Comparison of ENCODE assay signal across 4 fruit fly cellular contexts in genomic region chrX:15867863-15868262, dm6.
A peak's percentile ranks its signal among the peaks of the same experiment; 100 is the strongest.
TF ChIP-seq lines count a peak whose summit lies in the region.

Gapdh2 (plus strand) TSS chrX:15868145.

TF ChIP-seq in whole organism, adult, 20 proteins besides CTCF, POLR2A, EP300 and RAD21 (continued from another document):
- TF ChIP-seq CG1620 (GFP tag; optimal IDR thresholded peaks at IDR 0.05; lab: Kevin White, UChicago) (peak; percentile 100), Hr96 (GFP tag; optimal IDR thresholded peaks at IDR 0.05; lab: Kevin White, UChicago) (peak; percentile 100)
TF ChIP-seq in whole organism, adult: peak in this region for 19.

TF ChIP-seq in whole organism, embryonic, 481 proteins besides CTCF, POLR2A, EP300 and RAD21 (continued from another document and continues in another):
- TF ChIP-seq CG17328 (GFP tag; IDR thresholded peaks at IDR 0.05; lab: Robert Waterston, UW) (peak; percentile 99), HLH4C (GFP tag; IDR thresholded peaks at IDR 0.05; lab: Robert Waterston, UW; ENCODE audit: partially characterized antibody) (no peak), HmgZ (tag; optimal IDR thresholded peaks at IDR 0.05; lab: Kevin White, UChicago) (peak; percentile 100), CG18764 (GFP tag; optimal IDR thresholded peaks at IDR 0.05; lab: Kevin White, UChicago) (peak; percentile 97), Bdp1 (GFP tag; optimal IDR thresholded peaks at IDR 0.05; lab: Kevin White, UChicago) (peak; percentile 92), Optix (GFP tag; IDR thresholded peaks at IDR 0.05; lab: Robert Waterston, UW) (no peak; the same call in 2 of the 3 replicates), CG15011 (GFP tag; optimal IDR thresholded peaks at IDR 0.05; lab: Kevin White, UChicago) (peak; percentile 99), ci (GFP tag; IDR thresholded peaks at IDR 0.05; lab: Robert Waterston, UW) (peak; percentile 100), CG6683 (GFP tag; optimal IDR thresholded peaks at IDR 0.05; lab: Kevin White, UChicago) (peak; percentile 99), tin (GFP tag; optimal IDR thresholded peaks at IDR 0.05; lab: Kevin White, UChicago) (peak; percentile 98), insv (GFP tag; optimal IDR thresholded peaks at IDR 0.05; lab: Kevin White, UChicago) (peak; percentile 14 to 91), BtbVII (GFP tag; optimal IDR thresholded peaks at IDR 0.05; lab: Kevin White, UChicago) (peak; percentile 100), jumu (GFP tag; optimal IDR thresholded peaks at IDR 0.05; lab: Kevin White, UChicago) (peak; percentile 90), CG4282 (GFP tag; optimal IDR thresholded peaks at IDR 0.05; lab: Kevin White, UChicago) (peak; percentile 86), Lim3 (GFP tag; IDR thresholded peaks at IDR 0.05; lab: Robert Waterston, UW) (peak; percentile 96; the same call in 1 of the 2 replicates), CG15696 (tag; optimal IDR thresholded peaks at IDR 0.05; lab: Kevin White, UChicago) (peak; percentile 93), D19A (tag; optimal IDR thresholded peaks at IDR 0.05; lab: Kevin White, UChicago) (peak; percentile 98), zf30C (GFP tag; optimal IDR thresholded peaks at IDR 0.05; lab: Kevin White, UChicago) (peak; percentile 79), wdn (GFP tag; IDR thresholded peaks at IDR 0.05; lab: Robert Waterston, UW) (peak; percentile 99), phol (tag; optimal IDR thresholded peaks at IDR 0.05; lab: Kevin White, UChicago) (peak; percentile 97), sima (GFP tag; optimal IDR thresholded peaks at IDR 0.05; lab: Kevin White, UChicago) (peak; percentile 93), tgo (GFP tag; IDR thresholded peaks at IDR 0.05; lab: Robert Waterston, UW) (peak; percentile 99), CG1602 (GFP tag; optimal IDR thresholded peaks at IDR 0.05; lab: Kevin White, UChicago) (peak; percentile 98), ems (GFP tag; optimal IDR thresholded peaks at IDR 0.05; lab: Kevin White, UChicago) (peak; percentile 98), Hand (GFP tag; optimal IDR thresholded peaks at IDR 0.05; lab: Kevin White, UChicago) (peak; percentile 100), Spps (tag; optimal IDR thresholded peaks at IDR 0.05; lab: Kevin White, UChicago) (peak; percentile 96), CG9437 (GFP tag; optimal IDR thresholded peaks at IDR 0.05; lab: Kevin White, UChicago) (peak; percentile 96), ap (GFP tag; IDR thresholded peaks at IDR 0.05; lab: Robert Waterston, UW) (peak; percentile 98), CkIIα-i1 (GFP tag; IDR thresholded peaks at IDR 0.05; lab: Robert Waterston, UW) (peak; percentile 95), Poxn (GFP tag; IDR thresholded peaks at IDR 0.05; lab: Robert Waterston, UW) (peak; percentile 96), Mes4 (GFP tag; optimal IDR thresholded peaks at IDR 0.05; lab: Kevin White, UChicago) (peak; percentile 94), Asciz (GFP tag; optimal IDR thresholded peaks at IDR 0.05; lab: Kevin White, UChicago) (peak; percentile 99), CG11093 (GFP tag; IDR thresholded peaks at IDR 0.05; lab: Robert Waterston, UW) (peak; percentile 96), Tbp (GFP tag; optimal IDR thresholded peaks at IDR 0.05; lab: Kevin White, UChicago) (no peak), Atf3 (GFP tag; optimal IDR thresholded peaks at IDR 0.05; lab: Kevin White, UChicago) (peak; percentile 91), nerfin-1 (tag; optimal IDR thresholded peaks at IDR 0.05; lab: Kevin White, UChicago) (peak; percentile 99), CG15269 (tag; optimal IDR thresholded peaks at IDR 0.05; lab: Kevin White, UChicago) (peak; percentile 100), run (tag; optimal IDR thresholded peaks at IDR 0.05; lab: Kevin White, UChicago) (peak; percentile 100), CG10274 (GFP tag; optimal IDR thresholded peaks at IDR 0.05; lab: Kevin White, UChicago) (peak; percentile 95), CG3995 (GFP tag; optimal IDR thresholded peaks at IDR 0.05; lab: Kevin White, UChicago) (peak; percentile 87), NC2α (GFP tag; optimal IDR thresholded peaks at IDR 0.05; lab: Kevin White, UChicago) (peak; percentile 90), vvl (GFP tag; IDR thresholded peaks at IDR 0.05; lab: Robert Waterston, UW) (peak; percentile 100), odd (GFP tag; optimal IDR thresholded peaks at IDR 0.05; lab: Kevin White, UChicago) (peak; percentile 100)

TF ChIP-seq in whole organism, prepupa, 60 proteins besides CTCF, POLR2A, EP300 and RAD21 (continued from another document):
- peak; percentile 100 for TF ChIP-seq CG6792 (GFP tag; optimal IDR thresholded peaks at IDR 0.05; lab: Kevin White, UChicago)
- peak; percentile 97 to 99 for TF ChIP-seq salr (GFP tag; optimal IDR thresholded peaks at IDR 0.05; lab: Kevin White, UChicago)
- TF ChIP-seq CG6276 (GFP tag; optimal IDR thresholded peaks at IDR 0.05; lab: Kevin White, UChicago), result peak; percentile 100
- peak; percentile 99 for TF ChIP-seq CG16779 (tag; optimal IDR thresholded peaks at IDR 0.05; lab: Kevin White, UChicago)
- peak; percentile 99 for TF ChIP-seq CG10669 (GFP tag; optimal IDR thresholded peaks at IDR 0.05; lab: Kevin White, UChicago)
- TF ChIP-seq CG6808 (GFP tag; optimal IDR thresholded peaks at IDR 0.05; lab: Kevin White, UChicago), result peak; percentile 99
- TF ChIP-seq CG11294 (GFP tag; IDR thresholded peaks at IDR 0.05; lab: Robert Waterston, UW), result peak; percentile 99
- peak; percentile 99 for TF ChIP-seq CG3919 (GFP tag; optimal IDR thresholded peaks at IDR 0.05; lab: Kevin White, UChicago)
- peak; percentile 99 for TF ChIP-seq pdm3 (GFP tag; optimal IDR thresholded peaks at IDR 0.05; lab: Kevin White, UChicago)
- peak; percentile 99 for TF ChIP-seq CG7368 (GFP tag; optimal IDR thresholded peaks at IDR 0.05; lab: Kevin White, UChicago)
- peak; percentile 96 for TF ChIP-seq fkh (GFP tag; optimal IDR thresholded peaks at IDR 0.05; lab: Kevin White, UChicago)
- TF ChIP-seq Hr38 (GFP tag; optimal IDR thresholded peaks at IDR 0.05; lab: Kevin White, UChicago), result peak; percentile 42
- TF ChIP-seq ss (GFP tag; optimal IDR thresholded peaks at IDR 0.05; lab: Kevin White, UChicago), result peak; percentile 100
- peak; percentile 98 for TF ChIP-seq Ets21C (GFP tag; optimal IDR thresholded peaks at IDR 0.05; lab: Kevin White, UChicago)
- TF ChIP-seq CG10631 (GFP tag; optimal IDR thresholded peaks at IDR 0.05; lab: Kevin White, UChicago), result peak; percentile 99
- peak; percentile 99 for TF ChIP-seq Sox14 (GFP tag; optimal IDR thresholded peaks at IDR 0.05; lab: Kevin White, UChicago)
- TF ChIP-seq CG9139 (GFP tag; optimal IDR thresholded peaks at IDR 0.05; lab: Kevin White, UChicago), result peak; percentile 99
- peak; percentile 99 for TF ChIP-seq CG1621 (tag; optimal IDR thresholded peaks at IDR 0.05; lab: Kevin White, UChicago)
- TF ChIP-seq eg (GFP tag; IDR thresholded peaks at IDR 0.05; lab: Robert Waterston, UW), result peak; percentile 100
- peak; percentile 100 for TF ChIP-seq CG3032 (tag; optimal IDR thresholded peaks at IDR 0.05; lab: Kevin White, UChicago)
- TF ChIP-seq net (GFP tag; optimal IDR thresholded peaks at IDR 0.05; lab: Kevin White, UChicago), result peak; percentile 100
- peak; percentile 98 for TF ChIP-seq CG31627 (GFP tag; optimal IDR thresholded peaks at IDR 0.05; lab: Kevin White, UChicago)
- TF ChIP-seq Hr39 (GFP tag; optimal IDR thresholded peaks at IDR 0.05; lab: Kevin White, UChicago), result peak; percentile 98
- TF ChIP-seq CG4318 (GFP tag; optimal IDR thresholded peaks at IDR 0.05; lab: Kevin White, UChicago), result peak; percentile 96
- TF ChIP-seq dac (GFP tag; optimal IDR thresholded peaks at IDR 0.05; lab: Kevin White, UChicago), result peak; percentile 95
- TF ChIP-seq CG6163 (GFP tag; IDR thresholded peaks at IDR 0.05; lab: Robert Waterston, UW), result peak; percentile 100
- peak; percentile 99 for TF ChIP-seq CG11762 (GFP tag; optimal IDR thresholded peaks at IDR 0.05; lab: Kevin White, UChicago; ENCODE audit: insufficient read depth)
- peak; percentile 99 for TF ChIP-seq CG6854 (GFP tag; optimal IDR thresholded peaks at IDR 0.05; lab: Kevin White, UChicago)
- peak; percentile 100 for TF ChIP-seq CG8632 (GFP tag; optimal IDR thresholded peaks at IDR 0.05; lab: Kevin White, UChicago)
- TF ChIP-seq Eip78C (GFP tag; lab: Kevin White, UChicago), result peak; percentile 100
- peak; percentile 96 for TF ChIP-seq CG11902 (GFP tag; optimal IDR thresholded peaks at IDR 0.05; lab: Kevin White, UChicago)
- peak; percentile 99 for TF ChIP-seq Gug (GFP tag; IDR thresholded peaks at IDR 0.05; lab: Robert Waterston, UW)
- TF ChIP-seq OdsH (GFP tag; optimal IDR thresholded peaks at IDR 0.05; lab: Kevin White, UChicago), result peak; percentile 99
- peak; percentile 100 for TF ChIP-seq CG34406 (GFP tag; optimal IDR thresholded peaks at IDR 0.05; lab: Kevin White, UChicago)
- TF ChIP-seq cyc (GFP tag; optimal IDR thresholded peaks at IDR 0.05; lab: Kevin White, UChicago), result peak; percentile 99
- TF ChIP-seq fd85E (GFP tag; optimal IDR thresholded peaks at IDR 0.05; lab: Kevin White, UChicago), result peak; percentile 98
- peak; percentile 100 for TF ChIP-seq Eip93F (GFP tag; optimal IDR thresholded peaks at IDR 0.05; lab: Kevin White, UChicago)
- peak; percentile 97 for TF ChIP-seq Sox15 (GFP tag; optimal IDR thresholded peaks at IDR 0.05; lab: Kevin White, UChicago)
- TF ChIP-seq Ets96B (tag; optimal IDR thresholded peaks at IDR 0.05; lab: Kevin White, UChicago), result peak; percentile 100
- peak; percentile 98 for TF ChIP-seq fd59A (GFP tag; optimal IDR thresholded peaks at IDR 0.05; lab: Kevin White, UChicago)
- TF ChIP-seq dsx (GFP tag; optimal IDR thresholded peaks at IDR 0.05; lab: Kevin White, UChicago; ENCODE audit: poor library complexity, severe bottlenecking), result peak; percentile 99
TF ChIP-seq in whole organism, prepupa: peak in this region for 60.

TF ChIP-seq in whole organism, wandering third instar larva, 38 proteins besides CTCF, POLR2A, EP300 and RAD21 (continued from another document):
- TF ChIP-seq br (GFP tag; optimal IDR thresholded peaks at IDR 0.05; lab: Kevin White, UChicago) (peak; percentile 99), tai (GFP tag; optimal IDR thresholded peaks at IDR 0.05; lab: Kevin White, UChicago) (peak; percentile 98), CG32264 (GFP tag; optimal IDR thresholded peaks at IDR 0.05; lab: Kevin White, UChicago) (peak; percentile 99), rgr (GFP tag; optimal IDR thresholded peaks at IDR 0.05; lab: Kevin White, UChicago) (peak; percentile 100), brk (GFP tag; optimal IDR thresholded peaks at IDR 0.05; lab: Kevin White, UChicago) (peak; percentile 99), psq (GFP tag; optimal IDR thresholded peaks at IDR 0.05; lab: Kevin White, UChicago) (peak; percentile 99), sage (GFP tag; optimal IDR thresholded peaks at IDR 0.05; lab: Kevin White, UChicago) (peak; percentile 99), Hnf4 (GFP tag; optimal IDR thresholded peaks at IDR 0.05; lab: Kevin White, UChicago) (peak; percentile 99), Abd-B (GFP tag; optimal IDR thresholded peaks at IDR 0.05; lab: Kevin White, UChicago) (no peak), fru (GFP tag; optimal IDR thresholded peaks at IDR 0.05; lab: Kevin White, UChicago) (peak; percentile 100), Myc (optimal IDR thresholded peaks at IDR 0.05; lab: Kevin White, UChicago) (no peak), woc (GFP tag; optimal IDR thresholded peaks at IDR 0.05; lab: Kevin White, UChicago) (peak; percentile 99), Sp1 (GFP tag; optimal IDR thresholded peaks at IDR 0.05; lab: Kevin White, UChicago) (peak; percentile 100), jim (GFP tag; optimal IDR thresholded peaks at IDR 0.05; lab: Kevin White, UChicago) (no peak), dsf (GFP tag; optimal IDR thresholded peaks at IDR 0.05; lab: Kevin White, UChicago; ENCODE audit: borderline replicate concordance) (peak; percentile 98), Jra (GFP tag; optimal IDR thresholded peaks at IDR 0.05; lab: Kevin White, UChicago) (peak; percentile 99), Mio (GFP tag; optimal IDR thresholded peaks at IDR 0.05; lab: Kevin White, UChicago) (peak; percentile 92)
